Worm (Caenorhabditis elegans) whole organism, midembryonic: ENCODE results near the gene F45E1.2.

Experiments
- T22C8.4 ChIP-seq: fragments of 200-800 bp; sonication (Bioruptor generic); IDR thresholded peaks from 2 replicates; pipeline ENCODE4 v1.3.6; 2022; ENCODE audit warnings: missing genetic modification characterization, missing compliant biosample characterization
- cog-1 ChIP-seq: sonication (generic microtip); optimal IDR thresholded peaks from 2 replicates; lab custom pipeline; 2016; ENCODE audit warnings: missing genetic modification characterization, missing compliant biosample characterization
- flt-1 ChIP-seq: fragments of 200-800 bp; sonication (Bioruptor generic); IDR thresholded peaks from 2 replicates; pipeline ENCODE4 v1.3.6; 2022; ENCODE audit warnings: missing genetic modification characterization, missing compliant biosample characterization
- klf-2 ChIP-seq: fragments of 200-800 bp; sonication (Bioruptor generic); conservative IDR thresholded peaks from 2 replicates; pipeline ENCODE4 v1.3.6; 2022; ENCODE audit warnings: missing genetic modification reagents, missing genetic modification characterization, missing compliant biosample characterization
- med-1 ChIP-seq: sonication (generic microtip); optimal IDR thresholded peaks from 2 replicates; lab custom pipeline; 2017; ENCODE audit warnings: missing genetic modification characterization, mild to moderate bottlenecking, missing compliant biosample characterization, antibody characterized with exemption, missing genetic modification reagents; ENCODE audit not compliant: insufficient read depth
- ref-1 ChIP-seq: fragments of 200-800 bp; sonication (Bioruptor generic); conservative IDR thresholded peaks from 2 replicates; pipeline ENCODE4 v1.3.6; 2022; ENCODE audit warnings: missing genetic modification reagents, missing genetic modification characterization, missing compliant biosample characterization
- tab-1 ChIP-seq: fragments of 200-800 bp; sonication (Bioruptor generic); IDR thresholded peaks from 2 replicates; pipeline ENCODE4 v1.3.6; 2022; ENCODE audit warnings: missing genetic modification characterization, missing compliant biosample characterization
- ztf-23 ChIP-seq: fragments of 200-800 bp; sonication (Bioruptor generic); IDR thresholded peaks from 2 replicates; pipeline ENCODE4 v1.3.6; 2022; ENCODE audit warnings: missing genetic modification reagents, missing genetic modification characterization, missing compliant biosample characterization
- ztf-29 ChIP-seq: fragments of 200-800 bp; sonication (Bioruptor generic); IDR thresholded peaks from 2 replicates; pipeline ENCODE4 v1.3.6; 2022; ENCODE audit warnings: missing genetic modification reagents, missing genetic modification characterization, missing compliant biosample characterization

F45E1.2 gene

ce11 chrX:7997968-7998367 lies 5.6 kb upstream of the F45E1.2 start, which contains the start of gene sdpn-1:
sdpn-1 (minus strand) TSS chrX:7998229.
- no peak for TF ChIP-seq ztf-23 (GFP tag; lab: Robert Waterston, UW)
- TF ChIP-seq flt-1 (GFP tag; lab: Robert Waterston, UW) = no peak
- no peak for TF ChIP-seq ztf-29 (GFP tag; lab: Robert Waterston, UW)
- TF ChIP-seq ref-1 (GFP tag; lab: Robert Waterston, UW) = no peak

DNA sequence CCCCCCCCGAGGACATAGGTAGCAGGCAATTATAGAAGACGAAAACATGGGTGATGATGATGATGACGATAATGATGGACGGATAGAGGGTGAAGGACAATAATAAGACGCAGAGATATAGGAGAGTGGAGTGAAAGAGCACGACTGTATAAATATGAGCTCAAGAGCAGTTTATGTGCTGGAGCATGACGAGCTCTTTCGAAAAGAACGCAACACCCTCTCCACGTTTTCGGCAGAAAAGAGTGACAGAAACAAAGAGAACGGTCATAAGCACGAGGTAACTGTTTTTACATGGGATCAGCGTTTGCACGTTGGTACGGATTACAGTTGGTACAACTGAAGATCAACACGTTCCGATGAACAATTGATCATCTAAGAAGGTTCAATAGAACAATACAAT lies 4.6 kb upstream of the F45E1.2 start:
- no peak for TF ChIP-seq T22C8.4 (GFP tag; lab: Robert Waterston, UW)
- TF ChIP-seq med-1 (GFP tag; lab: Kevin White, UChicago) = no peak
- no peak for TF ChIP-seq tab-1
- no peak for TF ChIP-seq ref-1 (GFP tag; lab: Robert Waterston, UW)
- no peak for TF ChIP-seq klf-2 (GFP tag; lab: Robert Waterston, UW)
- TF ChIP-seq flt-1 (GFP tag; lab: Robert Waterston, UW) = no peak
- TF ChIP-seq ztf-23 (GFP tag; lab: Robert Waterston, UW) = no peak

- TF ChIP-seq tab-1 (no peak), ztf-29 (GFP tag; lab: Robert Waterston, UW) (no peak), ztf-23 (GFP tag; lab: Robert Waterston, UW) (no peak), med-1 (GFP tag; lab: Kevin White, UChicago) (no peak), T22C8.4 (GFP tag; lab: Robert Waterston, UW) (no peak), ref-1 (GFP tag; lab: Robert Waterston, UW) (no peak), klf-2 (GFP tag; lab: Robert Waterston, UW) (no peak), flt-1 (GFP tag; lab: Robert Waterston, UW) (no peak)
These were observed 1.3 kb downstream of the F45E1.2 start for ce11 chrX:8004845-8005244.

DNA sequence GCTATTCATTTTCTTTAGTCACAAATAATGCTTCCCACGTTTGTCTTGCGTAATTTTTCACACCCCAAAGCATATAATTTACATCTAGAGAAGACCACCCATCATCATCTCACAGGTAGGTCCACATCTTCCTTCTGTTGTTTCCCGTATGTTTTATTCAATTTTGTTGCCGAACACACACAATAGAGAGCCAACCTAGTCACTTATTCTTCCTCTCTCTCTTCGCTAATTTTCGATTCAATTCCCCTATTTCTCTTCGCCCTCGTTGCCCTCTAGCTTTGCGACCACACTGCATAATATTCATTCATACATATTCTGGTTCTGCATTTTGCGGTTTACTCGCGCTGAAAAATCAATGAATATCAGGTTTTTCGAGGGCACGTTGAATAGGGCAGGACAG lies 2.4 kb downstream of the F45E1.2 start:
- TF ChIP-seq ztf-29 (GFP tag; lab: Robert Waterston, UW) (no peak), ref-1 (GFP tag; lab: Robert Waterston, UW) (no peak), cog-1 (tag; lab: Kevin White, UChicago) (no peak), klf-2 (GFP tag; lab: Robert Waterston, UW) (no peak), tab-1 (no peak), med-1 (GFP tag; lab: Kevin White, UChicago) (no peak), T22C8.4 (GFP tag; lab: Robert Waterston, UW) (no peak), flt-1 (GFP tag; lab: Robert Waterston, UW) (no peak), ztf-23 (GFP tag; lab: Robert Waterston, UW) (no peak)

DNA sequence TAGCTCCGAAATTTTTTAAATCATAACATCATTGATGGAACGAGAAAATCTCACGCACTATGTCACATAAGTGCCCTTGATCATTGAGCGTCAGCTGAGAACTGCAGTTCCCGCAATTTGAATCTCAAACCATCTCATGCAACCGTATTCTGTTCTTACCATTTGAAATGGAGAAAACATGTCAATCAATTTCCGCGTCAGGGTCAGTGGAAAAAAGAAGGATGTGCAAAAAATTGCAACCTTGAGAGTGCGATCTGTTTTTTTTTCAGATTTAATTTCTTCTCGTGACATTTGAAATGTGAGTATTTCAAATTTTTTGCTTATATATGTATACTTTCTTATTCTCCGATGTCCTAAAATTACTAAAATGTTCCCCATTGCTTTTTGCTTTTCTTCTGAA lies 7.1 kb downstream of the F45E1.2 start:
- no peak for TF ChIP-seq flt-1 (GFP tag; lab: Robert Waterston, UW)
- no peak for TF ChIP-seq ref-1 (GFP tag; lab: Robert Waterston, UW)
- no peak for TF ChIP-seq ztf-23 (GFP tag; lab: Robert Waterston, UW)
- no peak for TF ChIP-seq tab-1
- no peak for TF ChIP-seq med-1 (GFP tag; lab: Kevin White, UChicago)
- no peak for TF ChIP-seq klf-2 (GFP tag; lab: Robert Waterston, UW)

ce11 chrX:8014407-8015003 lies 11.0 kb downstream of the F45E1.2 start, which contains the start of gene unk-1:
unk-1 (plus strand) TSS chrX:8014983.
- TF ChIP-seq med-1 (GFP tag; lab: Kevin White, UChicago) (no peak), ref-1 (GFP tag; lab: Robert Waterston, UW) (no peak), klf-2 (GFP tag; lab: Robert Waterston, UW) (no peak), tab-1 (no peak), ztf-29 (GFP tag; lab: Robert Waterston, UW) (no peak), flt-1 (GFP tag; lab: Robert Waterston, UW) (no peak), ztf-23 (GFP tag; lab: Robert Waterston, UW) (no peak), T22C8.4 (GFP tag; lab: Robert Waterston, UW) (no peak), cog-1 (tag; lab: Kevin White, UChicago) (no peak)

DNA sequence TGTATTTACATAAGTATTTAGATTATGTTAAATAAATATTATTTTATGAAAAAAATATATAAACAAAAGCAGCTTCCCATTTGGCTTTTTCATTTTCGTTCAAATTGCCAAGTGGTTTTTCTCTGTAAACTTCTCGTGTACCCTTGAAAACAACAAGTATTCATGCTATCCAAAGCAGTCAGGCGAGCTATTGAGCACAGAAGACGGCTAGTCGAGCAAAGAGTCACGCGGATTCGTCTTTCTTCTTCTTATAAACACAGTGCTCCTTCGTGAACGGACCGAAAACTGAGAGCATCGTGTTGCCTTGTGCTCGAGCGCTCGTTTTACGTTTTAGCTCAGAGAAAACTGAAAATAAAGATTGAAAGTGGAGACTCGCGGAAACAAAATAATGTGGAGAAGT lies 12.4 kb downstream of the F45E1.2 start:
- TF ChIP-seq T22C8.4 (GFP tag; lab: Robert Waterston, UW) = no peak
- no peak for TF ChIP-seq klf-2 (GFP tag; lab: Robert Waterston, UW)
- no peak for TF ChIP-seq ref-1 (GFP tag; lab: Robert Waterston, UW)
- TF ChIP-seq flt-1 (GFP tag; lab: Robert Waterston, UW) = no peak
- TF ChIP-seq cog-1 (tag; lab: Kevin White, UChicago) = no peak
- TF ChIP-seq med-1 (GFP tag; lab: Kevin White, UChicago) = no peak

DNA sequence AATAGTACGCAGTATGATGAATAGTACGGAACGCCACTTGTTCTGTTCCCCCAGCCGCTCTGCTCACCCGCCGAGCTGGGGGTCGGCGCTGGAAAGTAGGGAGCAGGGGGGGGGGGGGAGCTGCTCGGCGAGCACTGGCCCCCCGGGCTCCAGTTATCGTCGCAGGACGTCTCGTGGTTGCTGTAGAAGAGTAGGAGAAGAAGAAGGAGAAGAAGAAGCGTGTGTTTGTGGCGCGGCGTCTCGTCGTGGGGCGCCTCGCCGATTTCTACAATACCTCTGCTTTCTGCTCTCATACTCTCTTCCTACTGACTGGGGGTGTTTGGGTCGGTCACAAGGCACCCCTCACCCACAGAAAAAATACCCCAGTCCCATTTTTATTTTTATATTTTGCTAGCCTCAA lies 13.8 kb downstream of the F45E1.2 start:
- TF ChIP-seq tab-1 (peak; percentile 60; the same call in 1 of the 2 replicates), klf-2 (GFP tag; lab: Robert Waterston, UW) (no peak)

DNA sequence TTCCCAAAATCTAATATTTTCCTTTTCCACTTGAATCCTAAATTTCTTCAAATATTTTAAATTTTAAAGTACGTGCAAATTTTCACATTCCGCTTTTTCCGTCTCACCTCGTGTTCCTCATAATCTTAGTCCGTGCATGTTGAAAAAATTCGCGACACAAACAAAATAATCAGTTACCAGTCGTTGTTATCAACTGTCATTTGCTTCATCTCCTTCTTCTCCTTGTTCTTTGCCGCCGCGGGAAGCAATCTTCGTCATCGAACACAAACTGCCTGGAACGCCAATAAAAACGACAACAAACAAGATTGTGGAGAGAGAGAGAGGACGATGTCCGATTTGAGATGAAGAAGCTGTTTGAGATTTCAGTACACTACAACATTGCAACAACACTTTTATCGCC lies 14.2 kb downstream of the F45E1.2 start, which contains the start of gene C34D10.5:
TSS of gene C34D10.5 (plus strand) at position 269 of the 400 bp plus-strand sequence.
- TF ChIP-seq med-1 (GFP tag; lab: Kevin White, UChicago) = no peak
- no peak for TF ChIP-seq klf-2 (GFP tag; lab: Robert Waterston, UW)
- no peak for TF ChIP-seq tab-1
- no peak for TF ChIP-seq ztf-29 (GFP tag; lab: Robert Waterston, UW)
- no peak for TF ChIP-seq T22C8.4 (GFP tag; lab: Robert Waterston, UW)
- no peak for TF ChIP-seq flt-1 (GFP tag; lab: Robert Waterston, UW)
- no peak for TF ChIP-seq ref-1 (GFP tag; lab: Robert Waterston, UW)
- TF ChIP-seq ztf-23 (GFP tag; lab: Robert Waterston, UW) = no peak

DNA sequence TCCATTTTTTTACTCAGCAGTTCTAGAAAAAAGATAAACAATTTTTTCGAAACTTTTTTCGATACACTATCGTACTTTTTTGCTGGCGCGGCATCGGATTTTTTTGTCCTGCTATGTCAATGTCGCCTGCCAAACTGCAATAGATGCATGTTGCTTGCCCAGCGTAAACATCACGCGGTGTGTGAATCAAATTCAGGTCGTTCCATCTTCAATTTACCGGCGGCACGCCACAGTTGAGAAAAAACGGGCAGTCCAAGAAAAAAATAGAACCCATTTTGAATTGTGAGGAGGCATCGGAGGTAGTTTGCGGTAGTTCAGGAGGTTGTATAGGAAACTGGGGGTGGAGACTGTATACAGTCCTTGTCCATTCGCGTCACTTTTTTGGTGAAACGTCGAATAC lies 14.9 kb downstream of the F45E1.2 start:
- TF ChIP-seq ref-1 (GFP tag; lab: Robert Waterston, UW) (no peak), T22C8.4 (GFP tag; lab: Robert Waterston, UW) (no peak), klf-2 (GFP tag; lab: Robert Waterston, UW) (no peak), med-1 (GFP tag; lab: Kevin White, UChicago) (no peak), tab-1 (no peak), cog-1 (tag; lab: Kevin White, UChicago) (no peak), flt-1 (GFP tag; lab: Robert Waterston, UW) (no peak), ztf-23 (GFP tag; lab: Robert Waterston, UW) (no peak), ztf-29 (GFP tag; lab: Robert Waterston, UW) (no peak)
